Worm (Caenorhabditis elegans) whole organism, L1 larva: Measurements from ENCODE around the gene srab-10.

Experiments used
- C04F5.9 ChIP-seq: sonication (generic microtip); optimal IDR thresholded peaks from 2 replicates; lab custom pipeline; 2016; ENCODE audit warnings: missing genetic modification characterization, missing compliant biosample characterization
- F16B12.6 ChIP-seq: fragments of 150-350 bp; optimal IDR thresholded peaks from 2 replicates; lab custom pipeline; 2014; ENCODE audit warnings: missing biosample characterization, missing genetic modification characterization
- blmp-1 ChIP-seq: fragments of 150-350 bp; optimal IDR thresholded peaks from 2 replicates; lab custom pipeline; 2014; ENCODE audit warnings: missing biosample characterization, missing genetic modification characterization
- ceh-82 ChIP-seq, 3 experiments: fragments of 150-350 bp in 1 of 3; sonication (generic microtip) in 2 of 3; optimal IDR thresholded peaks; 2 replicates each; lab custom pipeline; 2014 to 2017; ENCODE audit warnings: missing biosample characterization in 3 of 3, missing genetic modification characterization in 3 of 3
- ceh-88 ChIP-seq: fragments of 200-800 bp; sonication (Bioruptor generic); IDR thresholded peaks from 2 replicates; pipeline ENCODE4 v1.3.6; 2022; ENCODE audit warnings: missing genetic modification characterization, missing compliant biosample characterization
- dsc-1 ChIP-seq: sonication (generic microtip); optimal IDR thresholded peaks from 2 replicates; lab custom pipeline; 2016; ENCODE audit warnings: mild to moderate bottlenecking, missing genetic modification characterization, missing compliant biosample characterization
- efl-1 ChIP-seq, 4 experiments: fragments of 150-350 bp; optimal IDR thresholded peaks in 3 of 4; peaks in 1 of 4; 1 replicate in 1 of 4; 2 replicates in 3 of 4; lab custom pipeline; 2014; ENCODE audit warnings: missing biosample characterization in 2 of 4, missing genetic modification characterization in 2 of 4, missing genetic modification reagents in 2 of 4
- efl-3 ChIP-seq: fragments of 200-800 bp; sonication (Bioruptor generic); optimal IDR thresholded peaks from 2 replicates; lab custom pipeline; 2018; ENCODE audit warnings: mild to moderate bottlenecking, missing genetic modification characterization, missing compliant biosample characterization
- egl-13 ChIP-seq: sonication (generic microtip); optimal IDR thresholded peaks from 2 replicates; lab custom pipeline; 2016; ENCODE audit warnings: missing genotype, missing genetic modification reagents, missing genetic modification characterization, missing compliant biosample characterization
- elt-2 ChIP-seq: sonication (generic microtip); optimal IDR thresholded peaks from 2 replicates; lab custom pipeline; 2016; ENCODE audit warnings: missing genetic modification characterization, mild to moderate bottlenecking, inconsistent platforms, missing compliant biosample characterization, missing genetic modification reagents
- ets-5 ChIP-seq: fragments of 200-800 bp; sonication (Bioruptor generic); IDR thresholded peaks from 2 replicates; pipeline ENCODE4 v1.3.6; 2022; ENCODE audit warnings: missing genetic modification characterization, missing compliant biosample characterization
- isw-1 ChIP-seq: fragments of 200-800 bp; sonication (Bioruptor generic); IDR thresholded peaks from 2 replicates; pipeline ENCODE4 v1.3.6; 2022; ENCODE audit warnings: missing genetic modification characterization, missing compliant biosample characterization
- jun-1 ChIP-seq: fragments of 150-350 bp; optimal IDR thresholded peaks from 2 replicates; lab custom pipeline; 2014; ENCODE audit warnings: missing biosample characterization, missing genetic modification reagents, missing genetic modification characterization
- lin-13 ChIP-seq: fragments of 150-350 bp; optimal IDR thresholded peaks from 2 replicates; lab custom pipeline; 2014; ENCODE audit warnings: missing biosample characterization, missing genetic modification reagents, missing genetic modification characterization
- lin-15B ChIP-seq: fragments of 150-350 bp; sonication (generic microtip); optimal IDR thresholded peaks from 3 replicates; lab custom pipeline; 2014; ENCODE audit warnings: missing biosample characterization, missing genetic modification characterization
- lir-3 ChIP-seq: sonication (generic microtip); optimal IDR thresholded peaks from 2 replicates; lab custom pipeline; 2016; ENCODE audit warnings: mild to moderate bottlenecking, missing genetic modification characterization, moderate library complexity, missing compliant biosample characterization; ENCODE audit not compliant: poor library complexity
- lsy-2 ChIP-seq, 2 experiments: fragments of 150-350 bp; optimal IDR thresholded peaks; 2 replicates each; lab custom pipeline; 2014; ENCODE audit warnings: missing biosample characterization in 2 of 2, missing genetic modification characterization in 2 of 2
- mab-9 ChIP-seq: fragments of 200-800 bp; sonication (Bioruptor generic); IDR thresholded peaks from 2 replicates; pipeline ENCODE4 v1.3.6; 2022; ENCODE audit warnings: missing genetic modification reagents, missing genetic modification characterization, missing compliant biosample characterization
- mef-2 ChIP-seq: fragments of 150-350 bp; optimal IDR thresholded peaks from 2 replicates; lab custom pipeline; 2014; ENCODE audit warnings: missing biosample characterization, missing genetic modification characterization
- nhr-11 ChIP-seq: fragments of 150-350 bp; optimal IDR thresholded peaks from 2 replicates; lab custom pipeline; 2014; ENCODE audit warnings: missing biosample characterization, missing genetic modification characterization
- nhr-12 ChIP-seq: sonication (generic microtip); optimal IDR thresholded peaks from 2 replicates; lab custom pipeline; 2017; ENCODE audit warnings: missing biosample characterization, missing genetic modification characterization
- nhr-19 ChIP-seq: fragments of 200-800 bp; sonication (Bioruptor generic); conservative IDR thresholded peaks from 2 replicates; pipeline ENCODE4 v1.3.6; 2022; ENCODE audit warnings: missing genetic modification characterization, missing compliant biosample characterization
- nhr-237 ChIP-seq: fragments of 150-350 bp; optimal IDR thresholded peaks from 2 replicates; lab custom pipeline; 2014; ENCODE audit warnings: missing biosample characterization, missing genetic modification characterization
- nhr-71 ChIP-seq: sonication (generic microtip); optimal IDR thresholded peaks from 2 replicates; lab custom pipeline; 2016; ENCODE audit warnings: mild to moderate bottlenecking, missing genetic modification characterization, moderate library complexity, missing compliant biosample characterization
- nhr-77 ChIP-seq: fragments of 150-350 bp; optimal IDR thresholded peaks from 2 replicates; lab custom pipeline; 2014; ENCODE audit warnings: missing biosample characterization, missing genetic modification characterization
- nhr-85 ChIP-seq: sonication (generic microtip); peaks from one replicate; lab custom pipeline; 2016; ENCODE audit warnings: missing genetic modification characterization, inconsistent platforms, missing compliant biosample characterization
- pag-3 ChIP-seq: sonication (generic microtip); optimal IDR thresholded peaks from 2 replicates; lab custom pipeline; 2017; ENCODE audit warnings: missing genetic modification characterization, mild to moderate bottlenecking, missing compliant biosample characterization, antibody characterized with exemption, borderline replicate concordance; ENCODE audit not compliant: insufficient read depth
- pax-3 ChIP-seq: fragments of 200-800 bp; sonication (Bioruptor generic); optimal IDR thresholded peaks from 2 replicates; lab custom pipeline; 2018; ENCODE audit warnings: mild to moderate bottlenecking, missing genetic modification characterization, moderate library complexity, missing compliant biosample characterization
- pqm-1 ChIP-seq: sonication (generic microtip); optimal IDR thresholded peaks from 3 replicates; lab custom pipeline; 2017; ENCODE audit warnings: missing biosample characterization, missing genetic modification characterization
- snu-23 ChIP-seq: sonication (generic microtip); optimal IDR thresholded peaks from 2 replicates; lab custom pipeline; 2016; ENCODE audit warnings: missing genetic modification characterization, missing compliant biosample characterization
- sup-37 ChIP-seq: fragments of 200-800 bp; sonication (Bioruptor generic); optimal IDR thresholded peaks from 2 replicates; lab custom pipeline; 2018; ENCODE audit warnings: mild to moderate bottlenecking, missing genetic modification characterization, missing compliant biosample characterization
- unc-130 ChIP-seq: fragments of 150-350 bp; optimal IDR thresholded peaks from 2 replicates; lab custom pipeline; 2017; ENCODE audit warnings: missing biosample characterization, missing genetic modification characterization, inconsistent platforms
- unc-62 ChIP-seq: fragments of 150-350 bp; optimal IDR thresholded peaks from 2 replicates; lab custom pipeline; 2014; ENCODE audit warnings: missing biosample characterization, missing genetic modification reagents, missing genetic modification characterization
- xbp-1 ChIP-seq: sonication (generic microtip); optimal IDR thresholded peaks from 2 replicates; lab custom pipeline; 2016; ENCODE audit warnings: missing genetic modification characterization, missing compliant biosample characterization
- zip-4 ChIP-seq: fragments of 200-800 bp; sonication (Bioruptor generic); optimal IDR thresholded peaks from 2 replicates; lab custom pipeline; 2018; ENCODE audit warnings: mild to moderate bottlenecking, missing genetic modification characterization, moderate library complexity, missing compliant biosample characterization
- ztf-11 ChIP-seq, 2 experiments: sonication (generic microtip); optimal IDR thresholded peaks; 2 replicates each; lab custom pipeline; 2016 to 2017; ENCODE audit warnings: missing genetic modification characterization in 2 of 2, missing biosample characterization in 1 of 2, missing compliant biosample characterization in 1 of 2

Gene srab-10

DNA sequence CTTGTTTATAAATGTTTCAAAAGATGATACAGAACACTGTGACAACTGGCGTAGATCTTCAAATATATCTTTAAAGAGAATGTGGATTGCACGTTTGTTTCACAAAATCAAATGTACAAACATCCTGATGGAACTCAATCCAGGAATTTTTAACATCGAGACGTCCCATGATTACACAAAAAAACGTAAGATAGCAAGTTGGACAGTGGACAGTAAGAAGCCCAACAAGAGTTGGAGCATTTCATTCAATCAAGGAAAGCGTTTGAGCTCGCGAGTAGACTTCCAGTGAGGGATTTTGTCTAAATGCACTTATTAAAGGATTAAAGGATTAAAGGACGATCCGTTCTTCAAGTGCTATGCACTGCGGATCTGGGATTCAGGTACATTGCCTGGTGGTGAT lies 14.9 kb upstream of the srab-10 start, which contains the start of gene C36C5.12:
Gene C36C5.12, minus strand, starts transcription at position 101 of the 400 bp plus-strand sequence.
- TF ChIP-seq efl-1 (optimal IDR thresholded peaks at IDR 0.05; lab: Kevin White, UChicago), result no peak
- peak in 1 of 2 experiments; percentile 29 for TF ChIP-seq efl-1 (GFP tag; optimal IDR thresholded peaks at IDR 0.05 in 1 of 2; lab: Kevin White, UChicago)
- no peak for TF ChIP-seq snu-23 (GFP tag; lab: Kevin White, UChicago)

- TF ChIP-seq lsy-2 (tag; optimal IDR thresholded peaks at IDR 0.05; lab: Kevin White, UChicago), result no peak
- no peak for TF ChIP-seq mab-9 (GFP tag; lab: Robert Waterston, UW)
- TF ChIP-seq ceh-88, result no peak
- TF ChIP-seq isw-1 (GFP tag; lab: Robert Waterston, UW), result no peak
- no peak for TF ChIP-seq nhr-77
- no peak for TF ChIP-seq F16B12.6 (tag; lab: Kevin White, UChicago)
- no peak for TF ChIP-seq efl-1 (optimal IDR thresholded peaks at IDR 0.05; lab: Kevin White, UChicago)
- no peak for TF ChIP-seq efl-1 (GFP tag; optimal IDR thresholded peaks at IDR 0.05 in 1 of 2; lab: Kevin White, UChicago)
- no peak for TF ChIP-seq jun-1 (tag; lab: Kevin White, UChicago)
- no peak for TF ChIP-seq xbp-1
- TF ChIP-seq nhr-237 (tag; lab: Kevin White, UChicago), result no peak
- no peak for TF ChIP-seq lin-13
- no peak for TF ChIP-seq nhr-12
- TF ChIP-seq nhr-85, result no peak
- TF ChIP-seq unc-130 (tag; lab: Kevin White, UChicago), result no peak
- no peak for TF ChIP-seq efl-3 (GFP tag; lab: Kevin White, UChicago)
Observed at ce11 chrV:3158379-3158778, 14.0 kb upstream of the srab-10 start.

DNA sequence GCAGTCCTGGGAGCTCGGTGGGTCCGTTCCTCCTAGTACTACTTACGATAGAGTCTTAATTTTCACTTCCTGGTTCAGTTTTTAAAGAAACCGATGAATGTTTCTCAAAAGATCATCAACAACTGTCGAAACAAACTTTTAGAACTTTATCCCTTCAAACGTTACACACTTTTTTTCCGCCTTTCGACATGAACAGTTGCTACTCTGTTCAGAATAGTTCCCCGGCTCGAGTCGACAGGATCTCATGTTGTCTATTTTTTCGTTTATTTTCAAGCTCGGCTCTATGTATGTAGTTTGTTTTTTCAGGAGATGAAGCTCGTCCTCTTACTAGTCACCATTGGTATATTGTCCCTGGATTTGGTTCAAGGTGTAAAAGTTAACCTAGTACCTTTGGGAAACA lies 12.4 kb upstream of the srab-10 start, which contains the start of gene exh-1:
Gene exh-1, plus strand, starts transcription at position 301 of the 400 bp plus-strand sequence.
- TF ChIP-seq unc-62, result no peak
- TF ChIP-seq mab-9 (GFP tag; lab: Robert Waterston, UW), result no peak
- no peak for TF ChIP-seq nhr-237 (tag; lab: Kevin White, UChicago)
- no peak for TF ChIP-seq sup-37 (GFP tag; lab: Kevin White, UChicago)
- no peak for TF ChIP-seq pag-3 (tag; lab: Kevin White, UChicago)
- TF ChIP-seq lin-15B, result no peak
- TF ChIP-seq C04F5.9 (tag; lab: Kevin White, UChicago), result no peak
- no peak for TF ChIP-seq dsc-1 (tag; lab: Kevin White, UChicago)
- no peak for TF ChIP-seq pax-3 (tag; lab: Kevin White, UChicago)
- no peak for TF ChIP-seq nhr-19
- TF ChIP-seq zip-4 (GFP tag; lab: Kevin White, UChicago), result no peak
- TF ChIP-seq nhr-85, result no peak
- no peak for TF ChIP-seq mef-2 (tag; lab: Kevin White, UChicago)
- TF ChIP-seq nhr-71, result no peak
- no peak for TF ChIP-seq efl-1 (optimal IDR thresholded peaks at IDR 0.05; lab: Kevin White, UChicago)
- no peak for TF ChIP-seq efl-1 (GFP tag; optimal IDR thresholded peaks at IDR 0.05 in 1 of 2; lab: Kevin White, UChicago)
- no peak for TF ChIP-seq ets-5 (GFP tag; lab: Robert Waterston, UW)
- TF ChIP-seq, all 84 proteins: peak for 0

- no peak for TF ChIP-seq elt-2 (tag; lab: Kevin White, UChicago)
- no peak for TF ChIP-seq ztf-11 (tag; optimal IDR thresholded peaks at IDR 0.05; lab: Kevin White, UChicago)
- TF ChIP-seq sup-37 (GFP tag; lab: Kevin White, UChicago), result no peak
- no peak for TF ChIP-seq ets-5 (GFP tag; lab: Robert Waterston, UW)
- TF ChIP-seq dsc-1 (tag; lab: Kevin White, UChicago), result no peak
- TF ChIP-seq nhr-11 (tag; lab: Kevin White, UChicago), result no peak
- TF ChIP-seq mab-9 (GFP tag; lab: Robert Waterston, UW), result no peak
- no peak for TF ChIP-seq lir-3 (tag; lab: Kevin White, UChicago)
- TF ChIP-seq pqm-1 (tag; lab: Kevin White, UChicago), result no peak
- TF ChIP-seq lin-13, result no peak
Observed at ce11 chrV:3155072-3155471, 10.7 kb upstream of the srab-10 start, which contains the start of gene srab-7. TSS of gene srab-7 (minus strand) at chrV:3155172.

DNA sequence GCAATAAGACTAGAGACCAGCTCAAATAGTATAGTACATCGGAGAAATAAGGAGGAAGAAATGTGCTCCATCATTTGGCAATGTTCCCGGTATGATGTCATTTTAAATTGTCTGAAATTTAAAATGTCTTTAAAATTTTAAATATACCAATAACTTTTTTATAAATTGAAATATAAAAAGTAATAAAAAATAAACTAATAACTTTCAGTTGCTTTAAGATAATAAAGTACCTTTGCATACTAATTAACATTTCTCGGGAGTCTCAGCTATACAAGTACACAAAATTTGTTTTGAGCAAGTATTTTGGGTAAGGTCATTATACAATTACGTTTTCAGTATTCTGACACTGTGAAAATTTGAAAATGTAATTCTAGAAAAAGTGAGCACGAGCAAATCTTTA lies 7.5 kb upstream of the srab-10 start, which contains the start of gene srab-6:
Gene srab-6, minus strand, starts transcription at position 101 of the 400 bp plus-strand sequence.
- TF ChIP-seq ceh-82 (tag; optimal IDR thresholded peaks at IDR 0.05; lab: Kevin White, UChicago) (no peak), blmp-1 (tag; lab: Kevin White, UChicago) (no peak), egl-13 (tag; lab: Kevin White, UChicago) (no peak)
- TF ChIP-seq, all 84 proteins: peak for 0
